Worm (Caenorhabditis elegans): ENCODE data around the gene T09D3.3.

DNA sequence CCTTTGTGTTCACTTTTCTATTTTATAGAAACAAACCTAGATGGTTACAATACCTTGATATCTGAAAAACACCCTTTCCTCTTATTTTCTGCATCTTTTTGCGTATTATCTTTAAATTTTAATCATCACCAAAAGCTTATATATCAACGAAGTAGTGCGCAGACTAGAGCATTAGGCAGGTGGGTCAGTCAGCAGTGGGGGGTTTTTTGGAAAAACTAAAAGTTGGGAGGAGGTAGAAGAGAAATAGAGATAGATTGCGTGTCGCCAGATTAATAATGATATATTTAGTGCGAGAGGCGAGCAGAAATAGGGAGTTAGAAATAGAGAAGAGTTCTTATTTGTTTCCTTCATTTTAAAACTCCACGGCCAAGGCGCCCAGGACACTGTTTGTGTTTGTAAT lies 48.1 kb downstream of the T09D3.3 start:
- TF ChIP-seq blmp-1 (tag; optimal IDR thresholded peaks at IDR 0.05) (no peak), nhr-28 (tag; optimal IDR thresholded peaks at IDR 0.05) (no peak), elt-3 (tag; optimal IDR thresholded peaks at IDR 0.05) (no peak), mab-5 (tag; optimal IDR thresholded peaks at IDR 0.05) (no peak), unc-62 (GFP tag; optimal IDR thresholded peaks at IDR 0.05) (no peak)
